Fruit fly (Drosophila melanogaster) whole organism, embryonic: Measurements from ENCODE around the gene NimC1.
A peak's percentile ranks its signal among the peaks of the same experiment; 100 is the strongest.

ENCODE experiments used
- ATbp ChIP-seq: fragments of 200-800 bp; sonication (Bioruptor generic); optimal IDR thresholded peaks from 2 replicates; lab custom pipeline; 2017; ENCODE audit warnings: missing biosample characterization, mild to moderate bottlenecking, missing genetic modification characterization, missing genetic modification reagents
- Blimp-1 ChIP-seq: fragments of 200-800 bp; sonication (Bioruptor generic); optimal IDR thresholded peaks from 3 replicates; lab custom pipeline; 2018; ENCODE audit warnings: missing biosample characterization, missing genetic modification characterization, mild to moderate bottlenecking, moderate library complexity, missing genetic modification reagents
- CG10543 ChIP-seq: fragments of 200-800 bp; sonication (Bioruptor generic); optimal IDR thresholded peaks from 3 replicates; lab custom pipeline; 2017; ENCODE audit warnings: missing biosample characterization, mild to moderate bottlenecking, missing genetic modification characterization, moderate library complexity
- CG10959 ChIP-seq: fragments of 200-800 bp; sonication (Bioruptor generic); IDR thresholded peaks from 2 replicates; pipeline ENCODE4 v1.3.6; 2022; ENCODE audit warnings: missing biosample characterization, missing genetic modification characterization
- CG11456 ChIP-seq: fragments of 200-800 bp; sonication (Bioruptor generic); IDR thresholded peaks from 3 replicates; pipeline ENCODE4 v1.3.6; 2022; ENCODE audit warnings: missing biosample characterization, missing genetic modification characterization
- CG13775 ChIP-seq: fragments of 200-800 bp; sonication (Bioruptor generic); optimal IDR thresholded peaks from 3 replicates; lab custom pipeline; 2017; ENCODE audit warnings: missing biosample characterization, mild to moderate bottlenecking, missing genetic modification characterization
- CG14860 ChIP-seq: fragments of 200-800 bp; sonication (Bioruptor generic); IDR thresholded peaks from 3 replicates; pipeline ENCODE4 v1.3.6; 2022; ENCODE audit warnings: missing biosample characterization, missing genetic modification characterization; ENCODE audit not compliant: partially characterized antibody
- CG15073 ChIP-seq: fragments of 200-800 bp; sonication (Bioruptor generic); optimal IDR thresholded peaks from 2 replicates; lab custom pipeline; 2016; ENCODE audit warnings: missing biosample characterization, missing genetic modification characterization
- CG1832 ChIP-seq: fragments of 200-800 bp; sonication (Bioruptor generic); optimal IDR thresholded peaks from 2 replicates; lab custom pipeline; 2017; ENCODE audit warnings: missing biosample characterization, mild to moderate bottlenecking, missing genetic modification characterization, inconsistent platforms
- CG2199 ChIP-seq: fragments of 200-800 bp; sonication (Bioruptor generic); IDR thresholded peaks from 3 replicates; pipeline ENCODE4 v1.3.6; 2022; ENCODE audit warnings: missing biosample characterization, missing genetic modification characterization
- CG30403 ChIP-seq: fragments of 200-800 bp; sonication (Bioruptor generic); optimal IDR thresholded peaks from 3 replicates; lab custom pipeline; 2016; ENCODE audit warnings: missing biosample characterization, missing genetic modification characterization
- CG30431 ChIP-seq: fragments of 200-800 bp; sonication (Bioruptor generic); optimal IDR thresholded peaks from 2 replicates; lab custom pipeline; 2017; ENCODE audit warnings: missing biosample characterization, missing genetic modification characterization
- CG33557 ChIP-seq: fragments of 200-800 bp; sonication (Bioruptor generic); optimal IDR thresholded peaks from 2 replicates; lab custom pipeline; 2019; ENCODE audit warnings: missing biosample characterization, mild to moderate bottlenecking, missing genetic modification characterization, moderate library complexity
- CG4820 ChIP-seq: fragments of 200-800 bp; sonication (Bioruptor generic); optimal IDR thresholded peaks from 3 replicates; lab custom pipeline; 2016; ENCODE audit warnings: missing biosample characterization, missing genetic modification characterization
- CG7839 ChIP-seq: fragments of 200-800 bp; sonication (Bioruptor generic); optimal IDR thresholded peaks from 3 replicates; lab custom pipeline; 2018; ENCODE audit warnings: missing biosample characterization, mild to moderate bottlenecking, missing genetic modification characterization, moderate library complexity
- CG9215 ChIP-seq: fragments of 200-800 bp; sonication (Bioruptor generic); IDR thresholded peaks from 2 replicates; pipeline ENCODE4 v1.3.6; 2022; ENCODE audit warnings: missing biosample characterization, missing genetic modification characterization
- CG9437 ChIP-seq: fragments of 200-800 bp; sonication (Bioruptor generic); optimal IDR thresholded peaks from 2 replicates; lab custom pipeline; 2018; ENCODE audit warnings: missing biosample characterization, mild to moderate bottlenecking, missing genetic modification characterization
- CTCF ChIP-seq: fragments of 200-800 bp; sonication (Bioruptor generic); optimal IDR thresholded peaks from 2 replicates; lab custom pipeline; 2017; ENCODE audit warnings: missing biosample characterization, mild to moderate bottlenecking, missing genetic modification characterization, moderate library complexity
- D19A ChIP-seq: fragments of 200-800 bp; optimal IDR thresholded peaks from 3 replicates; lab custom pipeline; 2019; ENCODE audit warnings: missing biosample characterization, mild to moderate bottlenecking, missing genetic modification characterization, moderate library complexity
- Jarid2 ChIP-seq: fragments of 200-800 bp; sonication (Bioruptor generic); optimal IDR thresholded peaks from 3 replicates; lab custom pipeline; 2017; ENCODE audit warnings: mild to moderate bottlenecking, missing biosample characterization, missing genetic modification reagents, missing genetic modification characterization
- Nf-YA ChIP-seq: fragments of 200-800 bp; sonication (Bioruptor generic); IDR thresholded peaks from 2 replicates; pipeline ENCODE4 v1.3.6; 2022; ENCODE audit warnings: missing biosample characterization, missing genetic modification characterization
- bbx ChIP-seq: fragments of 200-800 bp; sonication (Bioruptor generic); IDR thresholded peaks from 2 replicates; pipeline ENCODE4 v1.3.6; 2022; ENCODE audit warnings: missing biosample characterization, missing genetic modification characterization; ENCODE audit not compliant: partially characterized antibody
- bsh ChIP-seq, 2 experiments: fragments of 200-800 bp; sonication (Bioruptor generic); optimal IDR thresholded peaks; 2 replicates each; lab custom pipeline; 2017 to 2018; ENCODE audit warnings: mild to moderate bottlenecking in 2 of 2, missing biosample characterization in 2 of 2, missing genetic modification characterization in 2 of 2, moderate library complexity in 1 of 2
- cg ChIP-seq: fragments of 200-800 bp; sonication (Bioruptor generic); optimal IDR thresholded peaks from 3 replicates; lab custom pipeline; 2019; ENCODE audit warnings: missing biosample characterization, mild to moderate bottlenecking, missing genetic modification characterization, moderate library complexity
- chinmo ChIP-seq: fragments of 200-800 bp; sonication (Bioruptor generic); IDR thresholded peaks from 4 replicates; pipeline ENCODE4 v1.3.6; 2022; ENCODE audit warnings: missing biosample characterization, missing genetic modification characterization; ENCODE audit not compliant: partially characterized antibody
- chn ChIP-seq: fragments of 200-800 bp; sonication (Bioruptor generic); optimal IDR thresholded peaks from 2 replicates; lab custom pipeline; 2016; ENCODE audit warnings: missing biosample characterization, missing genetic modification characterization
- dati ChIP-seq: fragments of 200-800 bp; sonication (Bioruptor generic); IDR thresholded peaks from 2 replicates; pipeline ENCODE4 v1.3.6; 2022; ENCODE audit warnings: missing biosample characterization, missing genetic modification characterization
- dmrt99B ChIP-seq: fragments of 200-800 bp; sonication (Bioruptor generic); optimal IDR thresholded peaks from 2 replicates; lab custom pipeline; 2018; ENCODE audit warnings: missing biosample characterization, mild to moderate bottlenecking, missing genetic modification characterization, moderate library complexity
- exex ChIP-seq: fragments of 200-800 bp; sonication (Bioruptor generic); optimal IDR thresholded peaks from 4 replicates; lab custom pipeline; 2018; ENCODE audit warnings: missing biosample characterization, mild to moderate bottlenecking, missing genetic modification characterization, moderate library complexity
- gem ChIP-seq: fragments of 200-800 bp; sonication (Bioruptor generic); optimal IDR thresholded peaks from 2 replicates; lab custom pipeline; 2019; ENCODE audit warnings: missing biosample characterization, mild to moderate bottlenecking, missing genetic modification characterization, moderate library complexity
- ken ChIP-seq: fragments of 200-800 bp; sonication (Bioruptor generic); IDR thresholded peaks from 3 replicates; pipeline ENCODE4 v1.3.6; 2022; ENCODE audit warnings: missing biosample characterization, missing genetic modification characterization
- lov ChIP-seq, 2 experiments: fragments of 200-800 bp in 1 of 2; fragments of >200 bp in 1 of 2; sonication (Bioruptor generic) in 1 of 2; IDR thresholded peaks in 1 of 2; optimal IDR thresholded peaks in 1 of 2; 2 replicates in 1 of 2; 3 replicates in 1 of 2; pipeline versions ENCODE4 v1.3.6 to Lab custom; 2017 to 2022; ENCODE audit warnings: missing biosample characterization in 1 of 2, missing genetic modification characterization in 1 of 2
- mam ChIP-seq: fragments of 200-800 bp; sonication (Bioruptor generic); optimal IDR thresholded peaks from 3 replicates; lab custom pipeline; 2016; ENCODE audit warnings: missing biosample characterization, missing genetic modification characterization
- nom ChIP-seq: fragments of 200-800 bp; sonication (Bioruptor generic); optimal IDR thresholded peaks from 2 replicates; lab custom pipeline; 2017; ENCODE audit warnings: missing biosample characterization, missing genetic modification characterization, mild to moderate bottlenecking, moderate library complexity, missing genetic modification reagents
- oc ChIP-seq: fragments of 200-800 bp; sonication (Bioruptor generic); optimal IDR thresholded peaks from 2 replicates; lab custom pipeline; 2018; ENCODE audit warnings: missing biosample characterization, mild to moderate bottlenecking, missing genetic modification characterization, moderate library complexity
- prd ChIP-seq, 3 experiments: fragments of >200 bp in 2 of 3; fragments of 200-800 bp in 1 of 3; sonication (Bioruptor generic) in 1 of 3; optimal IDR thresholded peaks in 2 of 3; IDR thresholded peaks in 1 of 3; 2 replicates in 2 of 3; 3 replicates in 1 of 3; pipeline versions ENCODE4 v1.3.6 to Lab custom; 2017 to 2022; ENCODE audit warnings: missing biosample characterization in 1 of 3, missing genetic modification characterization in 1 of 3
- pum ChIP-seq: fragments of 200-800 bp; sonication (Bioruptor generic); optimal IDR thresholded peaks from 2 replicates; lab custom pipeline; 2016; ENCODE audit warnings: missing biosample characterization, missing genetic modification characterization
- salm ChIP-seq: fragments of 200-800 bp; sonication (Bioruptor generic); optimal IDR thresholded peaks from 2 replicates; lab custom pipeline; 2018; ENCODE audit warnings: missing biosample characterization, mild to moderate bottlenecking, missing genetic modification characterization
- sens-2 ChIP-seq: fragments of 200-800 bp; sonication (Bioruptor generic); IDR thresholded peaks from 2 replicates; pipeline ENCODE4 v1.3.6; 2022; ENCODE audit warnings: missing biosample characterization, missing genetic modification characterization
- slp2 ChIP-seq: fragments of 200-800 bp; sonication (Bioruptor generic); optimal IDR thresholded peaks from 2 replicates; lab custom pipeline; 2016; ENCODE audit warnings: missing biosample characterization, missing genetic modification characterization
- sqz ChIP-seq: fragments of 200-800 bp; sonication (Bioruptor generic); optimal IDR thresholded peaks from 3 replicates; lab custom pipeline; 2018; ENCODE audit warnings: missing biosample characterization, mild to moderate bottlenecking, missing genetic modification characterization
- twi ChIP-seq: fragments of 200-800 bp; optimal IDR thresholded peaks from 2 replicates; lab custom pipeline; 2019; ENCODE audit warnings: missing biosample characterization, mild to moderate bottlenecking, missing genetic modification characterization, moderate library complexity
- usp ChIP-seq: fragments of >200 bp; optimal IDR thresholded peaks from 2 replicates; lab custom pipeline; 2017; ENCODE audit warnings: missing biosample characterization, missing genetic modification characterization
- vvl ChIP-seq: fragments of 200-800 bp; sonication (Bioruptor generic); IDR thresholded peaks from 2 replicates; pipeline ENCODE4 v1.3.6; 2022; ENCODE audit warnings: missing biosample characterization, missing genetic modification characterization
- wdn ChIP-seq: fragments of 200-800 bp; sonication (Bioruptor generic); IDR thresholded peaks from 2 replicates; pipeline ENCODE4 v1.3.6; 2022; ENCODE audit warnings: missing biosample characterization, missing genetic modification characterization
- wek ChIP-seq: fragments of 200-800 bp; sonication (Bioruptor generic); optimal IDR thresholded peaks from 3 replicates; lab custom pipeline; 2018; ENCODE audit warnings: missing biosample characterization, mild to moderate bottlenecking, missing genetic modification characterization, moderate library complexity
- zen2 ChIP-seq: fragments of 200-800 bp; sonication (Bioruptor generic); IDR thresholded peaks from 3 replicates; pipeline ENCODE4 v1.3.6; 2022; ENCODE audit warnings: missing biosample characterization, missing genetic modification characterization; ENCODE audit not compliant: partially characterized antibody
- zfh2 ChIP-seq: fragments of 200-800 bp; sonication (Bioruptor generic); optimal IDR thresholded peaks from 2 replicates; lab custom pipeline; 2016; ENCODE audit warnings: missing biosample characterization, missing genetic modification characterization

NimC1 gene

DNA sequence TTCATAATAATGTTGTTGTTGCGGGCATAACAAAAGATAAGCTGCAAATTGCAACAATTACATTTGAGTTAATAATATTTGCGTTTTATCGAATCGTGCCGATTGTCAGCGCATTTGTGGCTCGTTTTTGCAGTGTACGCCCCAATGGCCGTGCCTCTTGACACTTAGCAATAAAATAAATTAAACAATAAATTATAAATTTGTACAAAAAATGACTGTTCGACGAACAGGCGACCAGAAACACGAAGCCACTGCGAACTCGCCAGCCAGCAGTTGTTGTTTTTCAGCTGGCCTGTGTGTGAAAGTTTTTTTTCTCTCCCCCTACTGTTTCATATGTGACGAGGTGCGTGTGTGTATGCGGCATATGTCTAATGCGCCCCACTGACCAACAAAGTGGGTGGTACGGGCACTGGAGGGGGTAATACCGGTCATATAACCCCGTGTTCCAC, 48.9 kb upstream of the NimC1 start (continued):
- TF ChIP-seq Blimp-1 (GFP tag; lab: Kevin White, UChicago) = peak; percentile 53
- peak; percentile 93 for TF ChIP-seq twi
- TF ChIP-seq cg (GFP tag; lab: Kevin White, UChicago) = peak; percentile 37
- no peak for TF ChIP-seq CG1832 (GFP tag; lab: Kevin White, UChicago)
- TF ChIP-seq sqz = peak; percentile 66
- peak; percentile 11 for TF ChIP-seq ATbp
- no peak for TF ChIP-seq dmrt99B (tag; lab: Kevin White, UChicago)
- 0 out of 3 replicates have a peak, but pooled peaks have one; percentile 28 for TF ChIP-seq zen2 (GFP tag; lab: Robert Waterston, UW)
- 0 out of 3 replicates have a peak, but pooled peaks have one; percentile 13 for TF ChIP-seq ken (GFP tag; lab: Robert Waterston, UW)

DNA sequence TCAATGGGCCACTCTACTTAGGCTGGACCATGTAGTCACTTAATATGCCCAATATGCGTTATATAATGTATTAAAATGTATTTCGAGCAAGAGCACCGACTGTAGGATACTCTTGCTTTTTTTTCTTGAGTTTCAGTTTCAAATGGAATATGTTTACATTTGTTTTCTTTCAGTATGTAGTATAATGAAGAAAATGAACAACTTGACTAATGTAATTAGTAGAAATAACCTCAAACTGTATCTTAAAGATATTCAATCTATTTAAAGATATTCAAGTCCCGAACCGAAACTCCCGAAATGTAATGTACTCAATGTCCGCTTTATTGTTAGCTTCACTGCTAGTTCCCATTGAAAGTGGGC, 48.2 kb upstream of the NimC1 start:
- TF ChIP-seq dati (no peak), CG33557 (GFP tag; lab: Kevin White, UChicago) (no peak), sens-2 (no peak), CG30431 (GFP tag; lab: Kevin White, UChicago) (no peak), CG30403 (GFP tag; lab: Kevin White, UChicago) (peak; percentile 67), usp (no peak), salm (tag; lab: Kevin White, UChicago) (no peak), mam (GFP tag; lab: Kevin White, UChicago) (peak; percentile 31), slp2 (GFP tag; lab: Kevin White, UChicago) (no peak), CG10959 (no peak), lov (optimal IDR thresholded peaks at IDR 0.05; lab: Kevin White, UChicago) (no peak), lov (GFP tag; IDR thresholded peaks at IDR 0.05; lab: Robert Waterston, UW) (no peak), nom (GFP tag; lab: Kevin White, UChicago) (no peak), CG4820 (peak; percentile 3), CG9215 (GFP tag; lab: Robert Waterston, UW) (no peak), gem (tag; lab: Kevin White, UChicago) (peak; percentile 79), pum (peak; percentile 28), bsh (GFP tag; optimal IDR thresholded peaks at IDR 0.05; lab: Kevin White, UChicago) (peak in 1 of 2 experiments; percentile 47), CG2199 (GFP tag; lab: Robert Waterston, UW) (no peak), oc (tag; lab: Kevin White, UChicago) (no peak), prd (optimal IDR thresholded peaks at IDR 0.05; lab: Kevin White, UChicago) (no peak), prd (GFP tag; IDR thresholded peaks at IDR 0.05; lab: Robert Waterston, UW) (peak; percentile 50; the same call in 1 of the 3 replicates), wdn (GFP tag; lab: Robert Waterston, UW) (no peak), CTCF (no peak), wek (GFP tag; lab: Kevin White, UChicago) (no peak), D19A (peak; percentile 99), bbx (no peak), CG11456 (GFP tag; lab: Robert Waterston, UW) (no peak), chn (GFP tag; lab: Kevin White, UChicago) (no peak), Nf-YA (GFP tag; lab: Robert Waterston, UW) (no peak), CG10543 (GFP tag; lab: Kevin White, UChicago) (no peak), CG14860 (GFP tag; lab: Robert Waterston, UW) (no peak), ATbp (no peak), Jarid2 (GFP tag; lab: Kevin White, UChicago) (no peak), zfh2 (peak; percentile 40), CG9437 (peak; percentile 31), CG15073 (GFP tag; lab: Kevin White, UChicago) (no peak), CG13775 (GFP tag; lab: Kevin White, UChicago) (no peak), exex (no peak), vvl (peak; percentile 34; the same call in 1 of the 2 replicates), CG7839 (peak; percentile 73), chinmo (GFP tag; lab: Robert Waterston, UW) (no peak)
